Fruit fly (Drosophila melanogaster) whole organism, pupa: ENCODE data around the gene Mettl14.

Source experiments
- CG13204 ChIP-seq: fragments of 200-800 bp; sonication (Bioruptor generic); optimal IDR thresholded peaks from 2 replicates; lab custom pipeline; 2018; ENCODE audit warnings: missing biosample characterization, mild to moderate bottlenecking, missing genetic modification characterization, moderate library complexity
- CG14655 ChIP-seq: fragments of 200-800 bp; sonication (Bioruptor generic); optimal IDR thresholded peaks from 3 replicates; lab custom pipeline; 2017; ENCODE audit warnings: mild to moderate bottlenecking, missing biosample characterization, missing genetic modification reagents, missing genetic modification characterization
- CG15710 ChIP-seq: fragments of 200-800 bp; sonication (Bioruptor generic); optimal IDR thresholded peaks from 2 replicates; lab custom pipeline; 2018; ENCODE audit warnings: missing biosample characterization, mild to moderate bottlenecking, missing genetic modification characterization, moderate library complexity
- CG17806 ChIP-seq: fragments of 200-800 bp; sonication (Bioruptor generic); optimal IDR thresholded peaks from 2 replicates; lab custom pipeline; 2018; ENCODE audit warnings: missing biosample characterization, mild to moderate bottlenecking, missing genetic modification characterization, moderate library complexity
- CG34367 ChIP-seq: fragments of 200-800 bp; sonication (Bioruptor generic); optimal IDR thresholded peaks from 2 replicates; lab custom pipeline; 2018; ENCODE audit warnings: missing biosample characterization, mild to moderate bottlenecking, missing genetic modification characterization
- CG4496 ChIP-seq: fragments of 200-800 bp; sonication (Bioruptor generic); IDR thresholded peaks from 3 replicates; pipeline ENCODE4 v1.3.6; 2022; ENCODE audit warnings: missing biosample characterization, missing genetic modification characterization
- CG8301 ChIP-seq: fragments of 200-800 bp; sonication (Bioruptor generic); optimal IDR thresholded peaks from 2 replicates; lab custom pipeline; 2018; ENCODE audit warnings: missing biosample characterization, mild to moderate bottlenecking, missing genetic modification characterization
- D1 ChIP-seq: fragments of 200-800 bp; sonication (Bioruptor generic); optimal IDR thresholded peaks from 2 replicates; lab custom pipeline; 2018; ENCODE audit warnings: missing biosample characterization, mild to moderate bottlenecking, missing genetic modification characterization, moderate library complexity
- Pif1B ChIP-seq: fragments of 200-800 bp; sonication (Bioruptor generic); optimal IDR thresholded peaks from 3 replicates; lab custom pipeline; 2016; ENCODE audit warnings: missing biosample characterization, missing genetic modification characterization
- fd96Ca ChIP-seq: fragments of 200-800 bp; sonication (Bioruptor generic); IDR thresholded peaks from 3 replicates; pipeline ENCODE4 v1.3.6; 2022; ENCODE audit warnings: missing biosample characterization, missing genetic modification characterization

dm6 chr2L:8334705-8335104 lies 26.5 kb downstream of the Mettl14 start:
- peak; percentile 4 for TF ChIP-seq CG34367 (tag; lab: Kevin White, UChicago)
- no peak for TF ChIP-seq D1 (tag; lab: Kevin White, UChicago)
- TF ChIP-seq CG8301 (tag; lab: Kevin White, UChicago), result no peak
- TF ChIP-seq CG15710, result no peak
- TF ChIP-seq CG4496 (GFP tag; lab: Robert Waterston, UW), result peak; percentile 81
- peak; percentile 6 for TF ChIP-seq CG14655
- no peak for TF ChIP-seq CG13204 (GFP tag; lab: Kevin White, UChicago)
- TF ChIP-seq Pif1B, result no peak
- TF ChIP-seq CG17806, result no peak
- no peak for TF ChIP-seq fd96Ca
